Fruit fly (Drosophila melanogaster) whole organism, prepupa: Measurements from ENCODE around the gene CG15025.
A peak's percentile ranks its signal among the peaks of the same experiment; 100 is the strongest.

Experiments
- Blimp-1 ChIP-seq: fragments of 200-800 bp; sonication (Bioruptor generic); optimal IDR thresholded peaks from 3 replicates; lab custom pipeline; 2017; ENCODE audit warnings: missing biosample characterization, missing genetic modification characterization, mild to moderate bottlenecking, moderate library complexity, missing genetic modification reagents
- CG10631 ChIP-seq: fragments of 200-800 bp; sonication (Bioruptor generic); optimal IDR thresholded peaks from 2 replicates; lab custom pipeline; 2016; ENCODE audit warnings: missing biosample characterization, missing genetic modification characterization
- CG10669 ChIP-seq: fragments of 200-800 bp; sonication (Bioruptor generic); optimal IDR thresholded peaks from 3 replicates; lab custom pipeline; 2018; ENCODE audit warnings: missing biosample characterization, mild to moderate bottlenecking, missing genetic modification characterization, moderate library complexity
- CG11294 ChIP-seq: fragments of 200-800 bp; sonication (Bioruptor generic); IDR thresholded peaks from 2 replicates; pipeline ENCODE4 v1.3.6; 2022; ENCODE audit warnings: missing biosample characterization, missing genetic modification characterization
- CG11762 ChIP-seq: fragments of 200-800 bp; sonication (Bioruptor generic); optimal IDR thresholded peaks from 3 replicates; lab custom pipeline; 2016; ENCODE audit warnings: missing biosample characterization, missing genetic modification characterization; ENCODE audit not compliant: insufficient read depth
- CG11902 ChIP-seq: fragments of 200-800 bp; sonication (Bioruptor generic); optimal IDR thresholded peaks from 3 replicates; lab custom pipeline; 2016; ENCODE audit warnings: missing biosample characterization, missing genetic modification characterization
- CG15336 ChIP-seq: fragments of 200-800 bp; sonication (Bioruptor generic); IDR thresholded peaks from 2 replicates; pipeline ENCODE4 v1.3.6; 2022; ENCODE audit warnings: missing biosample characterization, missing genetic modification characterization
- CG1621 ChIP-seq: fragments of 200-800 bp; sonication (Bioruptor generic); optimal IDR thresholded peaks from 3 replicates; lab custom pipeline; 2018; ENCODE audit warnings: missing biosample characterization, mild to moderate bottlenecking, missing genetic modification characterization
- CG16779 ChIP-seq: fragments of 200-800 bp; sonication (Bioruptor generic); optimal IDR thresholded peaks from 3 replicates; lab custom pipeline; 2017; ENCODE audit warnings: missing biosample characterization, mild to moderate bottlenecking, missing genetic modification characterization
- CG3032 ChIP-seq: fragments of 200-800 bp; optimal IDR thresholded peaks from 2 replicates; lab custom pipeline; 2019; ENCODE audit warnings: missing biosample characterization, mild to moderate bottlenecking, missing genetic modification characterization, moderate library complexity
- CG31627 ChIP-seq: fragments of 200-800 bp; sonication (Bioruptor generic); optimal IDR thresholded peaks from 3 replicates; lab custom pipeline; 2016; ENCODE audit warnings: missing biosample characterization, missing genetic modification characterization
- CG32006 ChIP-seq: fragments of 200-800 bp; sonication (Bioruptor generic); optimal IDR thresholded peaks from 3 replicates; lab custom pipeline; 2017; ENCODE audit warnings: missing biosample characterization, mild to moderate bottlenecking, missing genetic modification characterization
- CG3919 ChIP-seq: fragments of 200-800 bp; sonication (Bioruptor generic); optimal IDR thresholded peaks from 3 replicates; lab custom pipeline; 2016; ENCODE audit warnings: missing biosample characterization, missing genetic modification characterization
- CG4318 ChIP-seq: fragments of 200-800 bp; sonication (Bioruptor generic); optimal IDR thresholded peaks from 3 replicates; lab custom pipeline; 2017; ENCODE audit warnings: missing biosample characterization, mild to moderate bottlenecking, missing genetic modification characterization
- CG6163 ChIP-seq: fragments of 200-800 bp; sonication (Bioruptor generic); IDR thresholded peaks from 3 replicates; pipeline ENCODE4 v1.3.6; 2022; ENCODE audit warnings: missing biosample characterization, missing genetic modification characterization
- CG6276 ChIP-seq: fragments of 200-800 bp; sonication (Bioruptor generic); optimal IDR thresholded peaks from 2 replicates; lab custom pipeline; 2017; ENCODE audit warnings: missing biosample characterization, mild to moderate bottlenecking, missing genetic modification characterization
- CG6808 ChIP-seq: fragments of 200-800 bp; sonication (Bioruptor generic); optimal IDR thresholded peaks from 3 replicates; lab custom pipeline; 2017; ENCODE audit warnings: missing biosample characterization, missing genetic modification characterization, mild to moderate bottlenecking, moderate library complexity, missing genetic modification reagents
- CG6854 ChIP-seq: fragments of 200-800 bp; sonication (Bioruptor generic); optimal IDR thresholded peaks from 2 replicates; lab custom pipeline; 2017; ENCODE audit warnings: missing biosample characterization, mild to moderate bottlenecking, missing genetic modification characterization
- CG7368 ChIP-seq: fragments of 200-800 bp; sonication (Bioruptor generic); optimal IDR thresholded peaks from 3 replicates; lab custom pipeline; 2016; ENCODE audit warnings: missing biosample characterization, missing genetic modification characterization
- CG8119 ChIP-seq: fragments of 200-800 bp; sonication (Bioruptor generic); IDR thresholded peaks from 3 replicates; pipeline ENCODE4 v1.3.6; 2022; ENCODE audit warnings: missing biosample characterization, missing genetic modification characterization
- CG8319 ChIP-seq: fragments of 200-800 bp; sonication (Bioruptor generic); optimal IDR thresholded peaks from 3 replicates; lab custom pipeline; 2016; ENCODE audit warnings: missing biosample characterization, missing genetic modification characterization
- CG9139 ChIP-seq: fragments of 200-800 bp; sonication (Bioruptor generic); optimal IDR thresholded peaks from 3 replicates; lab custom pipeline; 2017; ENCODE audit warnings: missing biosample characterization, mild to moderate bottlenecking, missing genetic modification characterization
- Eip75B ChIP-seq: fragments of 200-800 bp; sonication (Bioruptor generic); optimal IDR thresholded peaks from 3 replicates; lab custom pipeline; 2016; ENCODE audit warnings: missing biosample characterization, missing genetic modification characterization
- Eip78C ChIP-seq: fragments of 200-800 bp; sonication (Bioruptor generic); peaks from one replicate; lab custom pipeline; 2016; ENCODE audit warnings: missing biosample characterization, missing genetic modification characterization
- Ets21C ChIP-seq: fragments of 200-800 bp; sonication (Bioruptor generic); optimal IDR thresholded peaks from 3 replicates; lab custom pipeline; 2016; ENCODE audit warnings: missing biosample characterization, missing genetic modification characterization
- Ets96B ChIP-seq: fragments of 200-800 bp; optimal IDR thresholded peaks from 2 replicates; lab custom pipeline; 2019; ENCODE audit warnings: missing biosample characterization, mild to moderate bottlenecking, missing genetic modification characterization, moderate library complexity
- Gug ChIP-seq: fragments of 200-800 bp; sonication (Bioruptor generic); IDR thresholded peaks from 2 replicates; pipeline ENCODE4 v1.3.6; 2022; ENCODE audit warnings: missing biosample characterization, missing genetic modification characterization
- Hr38 ChIP-seq: sonication (Bioruptor generic); optimal IDR thresholded peaks from 2 replicates; lab custom pipeline; 2016; ENCODE audit warnings: missing biosample characterization, missing genetic modification characterization
- Hr39 ChIP-seq: fragments of 200-800 bp; sonication (Bioruptor generic); optimal IDR thresholded peaks from 2 replicates; lab custom pipeline; 2016; ENCODE audit warnings: missing biosample characterization, missing genetic modification characterization
- Hr4 ChIP-seq: fragments of 200-800 bp; sonication (Bioruptor generic); optimal IDR thresholded peaks from 3 replicates; lab custom pipeline; 2016; ENCODE audit warnings: missing biosample characterization, missing genetic modification characterization
- Lpt ChIP-seq: fragments of 200-800 bp; sonication (Bioruptor generic); optimal IDR thresholded peaks from 3 replicates; lab custom pipeline; 2016; ENCODE audit warnings: missing biosample characterization, missing genetic modification characterization
- Met ChIP-seq: fragments of 200-800 bp; sonication (Bioruptor generic); optimal IDR thresholded peaks from 3 replicates; lab custom pipeline; 2016; ENCODE audit warnings: missing biosample characterization, missing genetic modification characterization
- OdsH ChIP-seq: fragments of 200-800 bp; sonication (Bioruptor generic); optimal IDR thresholded peaks from 3 replicates; lab custom pipeline; 2016; ENCODE audit warnings: missing biosample characterization, missing genetic modification characterization
- Smox ChIP-seq: fragments of 200-800 bp; sonication (Bioruptor generic); optimal IDR thresholded peaks from 3 replicates; lab custom pipeline; 2016; ENCODE audit warnings: missing biosample characterization, missing genetic modification characterization
- Sox14 ChIP-seq: fragments of 200-800 bp; sonication (Bioruptor generic); optimal IDR thresholded peaks from 3 replicates; lab custom pipeline; 2016; ENCODE audit warnings: missing biosample characterization, missing genetic modification characterization
- Sox15 ChIP-seq: fragments of 200-800 bp; sonication (Bioruptor generic); optimal IDR thresholded peaks from 3 replicates; lab custom pipeline; 2016; ENCODE audit warnings: missing biosample characterization, missing genetic modification characterization
- acj6 ChIP-seq: fragments of 200-800 bp; sonication (Bioruptor generic); optimal IDR thresholded peaks from 3 replicates; lab custom pipeline; 2016; ENCODE audit warnings: missing biosample characterization, missing genetic modification characterization
- cyc ChIP-seq: fragments of 200-800 bp; sonication (Bioruptor generic); optimal IDR thresholded peaks from 3 replicates; lab custom pipeline; 2016; ENCODE audit warnings: missing biosample characterization, missing genetic modification characterization
- dsx ChIP-seq: fragments of 200-800 bp; optimal IDR thresholded peaks from 3 replicates; lab custom pipeline; 2019; ENCODE audit warnings: missing biosample characterization, mild to moderate bottlenecking, missing genetic modification characterization, moderate library complexity; ENCODE audit not compliant: poor library complexity, severe bottlenecking
- eg ChIP-seq: fragments of 200-800 bp; sonication (Bioruptor generic); IDR thresholded peaks from 3 replicates; pipeline ENCODE4 v1.3.6; 2022; ENCODE audit warnings: missing biosample characterization, missing genetic modification characterization
- esn ChIP-seq: fragments of 200-800 bp; sonication (Bioruptor generic); optimal IDR thresholded peaks from 2 replicates; lab custom pipeline; 2016; ENCODE audit warnings: missing biosample characterization, mild to moderate bottlenecking, missing genetic modification characterization, moderate library complexity
- fkh ChIP-seq: fragments of 200-800 bp; sonication (Bioruptor generic); optimal IDR thresholded peaks from 3 replicates; lab custom pipeline; 2017; ENCODE audit warnings: missing biosample characterization, mild to moderate bottlenecking, missing genetic modification characterization, moderate library complexity
- spab ChIP-seq: fragments of 200-800 bp; sonication (Bioruptor generic); optimal IDR thresholded peaks from 2 replicates; lab custom pipeline; 2017; ENCODE audit warnings: missing biosample characterization, mild to moderate bottlenecking, missing genetic modification characterization, missing genetic modification reagents
- svp ChIP-seq: fragments of 200-800 bp; sonication (Bioruptor generic); peaks from one replicate; lab custom pipeline; 2016; ENCODE audit warnings: missing biosample characterization, missing genetic modification characterization
- topi ChIP-seq: fragments of 200-800 bp; sonication (Bioruptor generic); optimal IDR thresholded peaks from 3 replicates; lab custom pipeline; 2016; ENCODE audit warnings: missing biosample characterization, missing genetic modification characterization
- vri ChIP-seq: fragments of 200-800 bp; sonication (Bioruptor generic); optimal IDR thresholded peaks from 3 replicates; lab custom pipeline; 2016; ENCODE audit warnings: missing biosample characterization, mild to moderate bottlenecking, missing genetic modification characterization

Gene CG15025

dm6 chr3R:19470607-19471006 is 20.3 kb downstream of the CG15025 start:
- TF ChIP-seq CG6808 (no peak), Eip78C (GFP tag; lab: Kevin White, UChicago) (peak; percentile 3)

- TF ChIP-seq CG32006 (GFP tag; lab: Kevin White, UChicago) = peak; percentile 34
- peak; percentile 23 for TF ChIP-seq fkh (GFP tag; lab: Kevin White, UChicago)
- no peak for TF ChIP-seq Ets96B (tag; lab: Kevin White, UChicago)
- TF ChIP-seq CG8119 = peak; percentile 44; the same call in 2 of the 3 replicates
- no peak for TF ChIP-seq CG11294 (GFP tag; lab: Robert Waterston, UW)
- peak; percentile 2 for TF ChIP-seq CG7368 (GFP tag; lab: Kevin White, UChicago)
- TF ChIP-seq CG31627 (GFP tag; lab: Kevin White, UChicago) = no peak
- TF ChIP-seq esn (GFP tag; lab: Kevin White, UChicago) = no peak
- no peak for TF ChIP-seq Hr39 (GFP tag; lab: Kevin White, UChicago)
- 0 out of 3 replicates have a peak, but pooled peaks have one; percentile 30 for TF ChIP-seq CG6163
- TF ChIP-seq Hr4 (GFP tag; lab: Kevin White, UChicago) = peak; percentile 19
- peak; percentile 47; the same call in 2 of the 3 replicates for TF ChIP-seq eg (GFP tag; lab: Robert Waterston, UW)
- TF ChIP-seq CG4318 (GFP tag; lab: Kevin White, UChicago) = no peak
These were observed 23.5 kb downstream of the CG15025 start for dm6 chr3R:19467464-19467863.

- TF ChIP-seq CG10631 (peak; percentile 64), cyc (GFP tag; lab: Kevin White, UChicago) (peak; percentile 38), eg (GFP tag; lab: Robert Waterston, UW) (peak; percentile 42; the same call in 1 of the 3 replicates), CG3032 (tag; lab: Kevin White, UChicago) (peak; percentile 68), svp (peak; percentile 77), vri (GFP tag; lab: Kevin White, UChicago) (peak; percentile 9), Eip75B (GFP tag; lab: Kevin White, UChicago) (peak; percentile 61), CG15336 (GFP tag; lab: Robert Waterston, UW) (peak; percentile 41), OdsH (GFP tag; lab: Kevin White, UChicago) (peak; percentile 61), dsx (GFP tag; lab: Kevin White, UChicago) (peak; percentile 81), CG10669 (GFP tag; lab: Kevin White, UChicago) (peak; percentile 56), CG9139 (no peak), Lpt (peak; percentile 51), CG6163 (peak; percentile 54; the same call in 1 of the 3 replicates), Hr39 (GFP tag; lab: Kevin White, UChicago) (peak; percentile 47), CG1621 (tag; lab: Kevin White, UChicago) (no peak), CG31627 (GFP tag; lab: Kevin White, UChicago) (peak; percentile 51), Hr38 (GFP tag; lab: Kevin White, UChicago) (no peak), CG16779 (tag; lab: Kevin White, UChicago) (peak; percentile 7), topi (GFP tag; lab: Kevin White, UChicago) (peak; percentile 49), Ets96B (tag; lab: Kevin White, UChicago) (peak; percentile 65), Sox15 (GFP tag; lab: Kevin White, UChicago) (peak; percentile 18), Hr4 (GFP tag; lab: Kevin White, UChicago) (peak; percentile 56), CG7368 (GFP tag; lab: Kevin White, UChicago) (peak; percentile 18), CG6808 (peak; percentile 57), CG8119 (peak; percentile 58; the same call in 2 of the 3 replicates), Met (peak; percentile 64), Sox14 (peak; percentile 30), Gug (GFP tag; lab: Robert Waterston, UW) (peak; percentile 53; the same call in 1 of the 2 replicates), Ets21C (GFP tag; lab: Kevin White, UChicago) (peak; percentile 0), CG6854 (no peak), Blimp-1 (GFP tag; lab: Kevin White, UChicago) (no peak), acj6 (GFP tag; lab: Kevin White, UChicago) (peak; percentile 64), CG11762 (peak; percentile 26), CG3919 (peak; percentile 69), CG6276 (GFP tag; lab: Kevin White, UChicago) (peak; percentile 50), CG32006 (GFP tag; lab: Kevin White, UChicago) (peak; percentile 66), CG8319 (peak; percentile 30), Smox (GFP tag; lab: Kevin White, UChicago) (peak; percentile 63), spab (GFP tag; lab: Kevin White, UChicago) (peak; percentile 54), CG11294 (GFP tag; lab: Robert Waterston, UW) (no peak), CG11902 (GFP tag; lab: Kevin White, UChicago) (peak; percentile 26)
These were observed 25.6 kb downstream of the CG15025 start for dm6 chr3R:19465286-19465685.
